Worm (Caenorhabditis elegans) whole organism, L3 larva: Measurements from ENCODE around the gene C44C10.9.

ENCODE experiments used
- R02D3.7 ChIP-seq: fragments of 150-350 bp; optimal IDR thresholded peaks from 2 replicates; lab custom pipeline; 2014; ENCODE audit warnings: missing biosample characterization, missing genetic modification characterization
- ZK546.5 ChIP-seq: sonication (generic microtip); optimal IDR thresholded peaks from 2 replicates; lab custom pipeline; 2017; ENCODE audit warnings: missing biosample characterization, missing genetic modification characterization
- aly-2 ChIP-seq: fragments of 150-350 bp; optimal IDR thresholded peaks from 2 replicates; lab custom pipeline; 2014; ENCODE audit warnings: missing biosample characterization, missing genetic modification characterization
- ama-1 ChIP-seq: fragments of 150-350 bp; optimal IDR thresholded peaks from 2 replicates; lab custom pipeline; 2018
- ceh-16 ChIP-seq: sonication (generic microtip); optimal IDR thresholded peaks from 2 replicates; lab custom pipeline; 2017; ENCODE audit warnings: missing biosample characterization, missing genetic modification characterization
- ceh-28 ChIP-seq: fragments of 150-350 bp; optimal IDR thresholded peaks from 2 replicates; lab custom pipeline; 2014; ENCODE audit warnings: missing biosample characterization, missing genetic modification reagents, missing genetic modification characterization
- ceh-82 ChIP-seq: fragments of 150-350 bp; optimal IDR thresholded peaks from 2 replicates; lab custom pipeline; 2014; ENCODE audit warnings: missing biosample characterization, missing genetic modification characterization
- daf-12 ChIP-seq: fragments of 150-350 bp; optimal IDR thresholded peaks from 2 replicates; lab custom pipeline; 2014; ENCODE audit warnings: missing biosample characterization, missing genetic modification reagents, missing genetic modification characterization
- egl-27 ChIP-seq: sonication (generic microtip); optimal IDR thresholded peaks from 4 replicates; lab custom pipeline; 2017; ENCODE audit warnings: missing biosample characterization, missing genetic modification reagents, missing genetic modification characterization
- elt-1 ChIP-seq: fragments of 150-350 bp; optimal IDR thresholded peaks from 2 replicates; lab custom pipeline; 2014; ENCODE audit warnings: missing biosample characterization, missing genetic modification characterization
- elt-2 ChIP-seq: sonication (generic microtip); optimal IDR thresholded peaks from 2 replicates; lab custom pipeline; 2016; ENCODE audit warnings: missing genetic modification reagents, mild to moderate bottlenecking, missing genetic modification characterization, missing compliant biosample characterization
- eor-1 ChIP-seq, 2 experiments: fragments of 150-350 bp; optimal IDR thresholded peaks; 2 replicates each; lab custom pipeline; 2014 to 2018; ENCODE audit warnings: missing biosample characterization in 2 of 2, missing genetic modification characterization in 2 of 2
- fkh-10 ChIP-seq: sonication (generic microtip); optimal IDR thresholded peaks from 2 replicates; lab custom pipeline; 2017; ENCODE audit warnings: missing biosample characterization, missing genetic modification reagents, missing genetic modification characterization
- fkh-2 ChIP-seq: fragments of 150-350 bp; optimal IDR thresholded peaks from 2 replicates; lab custom pipeline; 2014; ENCODE audit warnings: missing biosample characterization, missing genetic modification reagents, missing genetic modification characterization
- fos-1 ChIP-seq: fragments of 150-350 bp; optimal IDR thresholded peaks from 2 replicates; lab custom pipeline; 2014; ENCODE audit warnings: missing biosample characterization, missing genetic modification characterization
- hmg-11 ChIP-seq: sonication (generic microtip); optimal IDR thresholded peaks from 2 replicates; lab custom pipeline; 2016; ENCODE audit warnings: missing genetic modification characterization, missing compliant biosample characterization
- jun-1 ChIP-seq: fragments of 150-350 bp; optimal IDR thresholded peaks from 2 replicates; lab custom pipeline; 2014; ENCODE audit warnings: missing biosample characterization, missing genetic modification reagents, missing genetic modification characterization
- lin-15B ChIP-seq: fragments of 150-350 bp; optimal IDR thresholded peaks from 2 replicates; lab custom pipeline; 2014; ENCODE audit warnings: missing biosample characterization, missing genetic modification characterization
- lin-39 ChIP-seq: fragments of 150-350 bp; optimal IDR thresholded peaks from 2 replicates; lab custom pipeline; 2018; ENCODE audit warnings: missing biosample characterization, missing genetic modification reagents, missing genetic modification characterization
- lsy-12 ChIP-seq: sonication (generic microtip); optimal IDR thresholded peaks from 2 replicates; lab custom pipeline; 2016; ENCODE audit warnings: mild to moderate bottlenecking, missing genetic modification characterization, missing compliant biosample characterization
- mdl-1 ChIP-seq: fragments of 150-350 bp; optimal IDR thresholded peaks from 2 replicates; lab custom pipeline; 2014; ENCODE audit warnings: missing biosample characterization, missing genetic modification characterization
- mml-1 ChIP-seq: fragments of 150-350 bp; sonication (generic microtip); optimal IDR thresholded peaks from 3 replicates; lab custom pipeline; 2014; ENCODE audit warnings: missing biosample characterization, missing genetic modification characterization
- nfya-1 ChIP-seq: sonication (generic microtip); optimal IDR thresholded peaks from 2 replicates; lab custom pipeline; 2017; ENCODE audit warnings: missing genetic modification characterization, mild to moderate bottlenecking, missing compliant biosample characterization, antibody characterized with exemption, moderate library complexity; ENCODE audit not compliant: insufficient read depth
- nhr-11 ChIP-seq: fragments of 150-350 bp; optimal IDR thresholded peaks from 2 replicates; lab custom pipeline; 2014; ENCODE audit warnings: missing biosample characterization, missing genetic modification characterization
- nhr-23 ChIP-seq: fragments of 150-350 bp; optimal IDR thresholded peaks from 2 replicates; lab custom pipeline; 2014; ENCODE audit warnings: missing biosample characterization, missing genetic modification reagents, missing genetic modification characterization
- nhr-237 ChIP-seq: fragments of 150-350 bp; optimal IDR thresholded peaks from 2 replicates; lab custom pipeline; 2014; ENCODE audit warnings: missing biosample characterization, missing genetic modification characterization
- nhr-25 ChIP-seq: sonication (generic microtip); optimal IDR thresholded peaks from 2 replicates; lab custom pipeline; 2017; ENCODE audit warnings: missing biosample characterization, missing genetic modification characterization
- nhr-43 ChIP-seq: sonication (generic microtip); optimal IDR thresholded peaks from 2 replicates; lab custom pipeline; 2016; ENCODE audit warnings: mild to moderate bottlenecking, missing genetic modification characterization, missing compliant biosample characterization; ENCODE audit not compliant: poor library complexity, severe bottlenecking
- nhr-67 ChIP-seq: fragments of 150-350 bp; optimal IDR thresholded peaks from 2 replicates; lab custom pipeline; 2014; ENCODE audit warnings: missing biosample characterization, missing genetic modification characterization
- nhr-76 ChIP-seq: fragments of 150-350 bp; sonication (generic microtip); optimal IDR thresholded peaks from 5 replicates; lab custom pipeline; 2014; ENCODE audit warnings: missing biosample characterization, missing genetic modification characterization
- nhr-77 ChIP-seq: fragments of 150-350 bp; optimal IDR thresholded peaks from 2 replicates; lab custom pipeline; 2014; ENCODE audit warnings: missing biosample characterization, missing genetic modification characterization
- pha-4 ChIP-seq: fragments of 150-350 bp; optimal IDR thresholded peaks from 2 replicates; lab custom pipeline; 2014; ENCODE audit warnings: missing biosample characterization, missing genetic modification reagents, missing genetic modification characterization
- pqm-1 ChIP-seq: fragments of 150-350 bp; optimal IDR thresholded peaks from 2 replicates; lab custom pipeline; 2017; ENCODE audit warnings: missing biosample characterization, missing genetic modification characterization, inconsistent platforms
- sea-2 ChIP-seq: fragments of 150-350 bp; sonication (generic microtip); optimal IDR thresholded peaks from 4 replicates; lab custom pipeline; 2014; ENCODE audit warnings: missing biosample characterization, missing genetic modification reagents, missing genetic modification characterization
- skn-1 ChIP-seq: fragments of 150-350 bp; optimal IDR thresholded peaks from 2 replicates; lab custom pipeline; 2014; ENCODE audit warnings: missing biosample characterization, missing genetic modification characterization
- snpc-4 ChIP-seq: fragments of 150-350 bp; optimal IDR thresholded peaks from 2 replicates; lab custom pipeline; 2014; ENCODE audit warnings: missing biosample characterization, missing genetic modification characterization
- tbx-2 ChIP-seq: sonication (generic microtip); optimal IDR thresholded peaks from 2 replicates; lab custom pipeline; 2016; ENCODE audit warnings: mild to moderate bottlenecking, missing genetic modification characterization, missing compliant biosample characterization
- unc-39 ChIP-seq: sonication (generic microtip); optimal IDR thresholded peaks from 4 replicates; lab custom pipeline; 2017; ENCODE audit warnings: missing biosample characterization, missing genetic modification characterization
- zag-1 ChIP-seq: fragments of 150-350 bp; optimal IDR thresholded peaks from 2 replicates; lab custom pipeline; 2014; ENCODE audit warnings: missing biosample characterization, missing genetic modification characterization
- ztf-11 ChIP-seq: fragments of 150-350 bp; optimal IDR thresholded peaks from 2 replicates; lab custom pipeline; 2014; ENCODE audit warnings: missing biosample characterization, missing genetic modification characterization
- ztf-4 ChIP-seq: fragments of 150-350 bp; optimal IDR thresholded peaks from 2 replicates; lab custom pipeline; 2014; ENCODE audit warnings: missing biosample characterization, missing genetic modification characterization

Gene C44C10.9

DNA sequence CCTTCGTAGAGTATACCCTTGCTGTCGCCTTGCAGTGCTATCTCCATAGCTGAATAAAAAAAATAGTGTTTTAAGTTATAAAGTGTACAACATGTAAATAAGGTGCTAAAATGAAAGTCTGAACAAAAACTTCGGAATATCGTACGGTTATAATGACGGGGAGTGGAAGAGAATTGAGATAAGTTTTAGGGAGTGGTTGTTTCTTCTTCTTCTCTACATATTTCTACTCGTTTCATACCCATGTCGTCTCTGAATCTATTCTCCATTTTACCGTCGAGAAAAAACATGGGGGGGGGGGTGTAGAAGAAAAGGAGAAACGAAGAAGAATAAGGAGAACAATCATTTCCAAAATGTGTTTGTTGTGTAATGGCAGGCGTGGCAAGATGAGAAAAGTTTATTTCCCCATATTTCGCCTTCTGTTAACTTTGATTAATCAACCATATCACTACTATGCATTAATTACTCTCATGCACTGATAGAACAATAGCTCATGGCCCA, at the start of gene C44C10.9:
TSS of gene C44C10.9 (minus strand) at position 51 of the 498 bp plus-strand sequence.
- TF ChIP-seq nhr-43 (tag; lab: Kevin White, UChicago), result peak; percentile 4
- no peak for TF ChIP-seq ama-1 (lab: Kevin White, UChicago)

DNA sequence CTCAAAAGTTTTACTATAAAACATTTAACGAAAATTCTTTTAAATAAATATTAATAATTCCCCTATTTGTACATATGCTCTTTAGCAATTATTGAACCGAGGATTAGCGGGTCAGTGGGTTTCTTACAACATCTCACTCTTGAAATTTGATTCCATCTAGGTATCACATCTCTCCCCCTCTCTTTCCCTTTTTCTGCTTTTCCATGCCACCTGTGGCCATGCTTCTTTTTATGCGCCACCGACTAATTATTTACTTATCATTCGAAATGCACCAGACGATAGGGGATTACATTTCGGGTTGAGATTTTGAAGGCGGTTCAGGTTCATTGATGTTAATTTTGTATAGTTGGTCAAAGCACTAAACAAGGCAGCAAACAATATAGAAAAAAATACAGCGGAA, 49.5 kb upstream of the C44C10.9 start:
- TF ChIP-seq ceh-82 (tag; lab: Kevin White, UChicago) (no peak), fkh-2 (tag; lab: Kevin White, UChicago) (no peak), nhr-23 (tag; lab: Kevin White, UChicago) (no peak), snpc-4 (tag; lab: Kevin White, UChicago) (no peak), ama-1 (lab: Kevin White, UChicago) (no peak), ceh-16 (tag; lab: Kevin White, UChicago) (no peak), fos-1 (no peak), eor-1 (tag; optimal IDR thresholded peaks at IDR 0.05; lab: Kevin White, UChicago) (no peak), lsy-12 (tag; lab: Kevin White, UChicago) (no peak), nhr-76 (no peak), nhr-77 (tag; lab: Kevin White, UChicago) (no peak), ceh-28 (tag; lab: Kevin White, UChicago) (no peak), ZK546.5 (tag; lab: Kevin White, UChicago) (no peak), nfya-1 (tag; lab: Kevin White, UChicago) (no peak), jun-1 (tag; lab: Kevin White, UChicago) (no peak)
- TF ChIP-seq, all 47 proteins: peak for 0

DNA sequence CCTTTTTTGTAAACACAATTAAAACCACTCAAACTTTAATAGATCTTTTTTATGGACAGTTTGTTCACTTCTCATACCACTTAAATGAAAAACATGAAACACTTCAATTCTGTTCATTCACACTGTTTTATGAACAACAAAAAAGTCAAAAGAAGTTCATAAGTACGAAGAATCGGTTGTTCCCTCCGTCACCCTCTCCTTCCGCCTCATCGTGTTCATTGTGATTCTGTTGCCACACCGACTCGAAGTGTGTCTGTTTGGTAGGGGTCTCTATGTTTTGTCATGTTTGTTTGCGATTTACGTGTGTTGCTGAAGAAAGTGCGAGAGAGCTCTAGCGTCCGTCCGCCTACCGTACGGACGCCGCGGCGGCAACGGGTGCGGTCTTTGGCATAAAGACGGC, 42.5 kb upstream of the C44C10.9 start, which contains the start of gene lact-7:
TSS of gene lact-7 (plus strand) at position 301 of the 400 bp plus-strand sequence.
- TF ChIP-seq ama-1 (lab: Kevin White, UChicago), result no peak
- no peak for TF ChIP-seq nhr-67 (tag; lab: Kevin White, UChicago)
- TF ChIP-seq pha-4 (tag; lab: Kevin White, UChicago), result peak; percentile 84

DNA sequence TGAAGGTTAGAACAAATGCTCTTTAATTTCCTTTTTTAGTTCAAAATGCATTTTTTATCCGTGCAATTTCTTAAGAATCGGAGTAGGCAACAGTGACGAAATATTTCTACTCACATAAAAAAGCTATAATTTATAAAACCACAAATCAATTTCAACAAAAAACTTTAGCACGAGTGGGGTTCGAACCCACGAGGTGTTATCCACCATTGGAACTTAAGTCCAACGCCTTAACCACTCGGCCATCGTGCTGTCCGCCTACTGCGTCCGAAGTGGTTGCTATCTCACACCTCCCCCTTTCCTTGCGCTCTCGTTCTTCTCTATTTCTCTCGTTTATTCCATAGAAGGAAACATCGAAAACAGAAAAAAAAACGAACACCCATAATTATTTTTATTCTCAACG, 41.4 kb upstream of the C44C10.9 start:
- TF ChIP-seq pha-4 (tag; lab: Kevin White, UChicago), result peak; percentile 61
- TF ChIP-seq hmg-11, result peak; percentile 91
- TF ChIP-seq mml-1 (tag; lab: Kevin White, UChicago), result no peak
- peak; percentile 59 for TF ChIP-seq tbx-2 (tag; lab: Kevin White, UChicago)
- peak; percentile 70 for TF ChIP-seq lin-39 (tag; lab: Kevin White, UChicago)
- TF ChIP-seq elt-2 (tag; lab: Kevin White, UChicago), result peak; percentile 48
- no peak for TF ChIP-seq elt-1
- peak; percentile 1 for TF ChIP-seq egl-27
- TF ChIP-seq ceh-82 (tag; lab: Kevin White, UChicago), result peak; percentile 21
- TF ChIP-seq nhr-25 (tag; lab: Kevin White, UChicago), result peak; percentile 18
- TF ChIP-seq R02D3.7, result no peak
- no peak for TF ChIP-seq daf-12
- TF ChIP-seq ceh-16 (tag; lab: Kevin White, UChicago), result no peak
- no peak for TF ChIP-seq nfya-1 (tag; lab: Kevin White, UChicago)
- TF ChIP-seq aly-2, result no peak
- TF ChIP-seq pqm-1 (tag; lab: Kevin White, UChicago), result peak; percentile 6
- no peak for TF ChIP-seq ama-1 (lab: Kevin White, UChicago)
- TF ChIP-seq mdl-1 (tag; lab: Kevin White, UChicago), result no peak
- no peak for TF ChIP-seq eor-1 (tag; optimal IDR thresholded peaks at IDR 0.05; lab: Kevin White, UChicago)
- TF ChIP-seq snpc-4 (tag; lab: Kevin White, UChicago), result no peak
- TF ChIP-seq fkh-10 (GFP tag; lab: Kevin White, UChicago), result peak; percentile 40
- peak; percentile 59 for TF ChIP-seq nhr-43 (tag; lab: Kevin White, UChicago)
- TF ChIP-seq sea-2 (GFP tag; lab: Kevin White, UChicago), result no peak
- TF ChIP-seq skn-1 (tag; lab: Kevin White, UChicago), result peak; percentile 3
- peak; percentile 56 for TF ChIP-seq lsy-12 (tag; lab: Kevin White, UChicago)
- TF ChIP-seq nhr-23 (tag; lab: Kevin White, UChicago), result no peak
- TF ChIP-seq jun-1 (tag; lab: Kevin White, UChicago), result peak; percentile 53
- TF ChIP-seq nhr-77 (tag; lab: Kevin White, UChicago), result no peak
- no peak for TF ChIP-seq unc-39 (tag; lab: Kevin White, UChicago)
- TF ChIP-seq lin-15B (tag; lab: Kevin White, UChicago), result no peak
- TF ChIP-seq fkh-2 (tag; lab: Kevin White, UChicago), result no peak
- no peak for TF ChIP-seq ztf-11
- TF ChIP-seq ceh-28 (tag; lab: Kevin White, UChicago), result peak; percentile 41
- no peak for TF ChIP-seq fos-1
- TF ChIP-seq nhr-237 (tag; lab: Kevin White, UChicago), result no peak
- TF ChIP-seq nhr-11, result no peak
- no peak for TF ChIP-seq ztf-4
- no peak for TF ChIP-seq zag-1 (tag; lab: Kevin White, UChicago)
